Worm (Caenorhabditis elegans) whole organism, L1 larva: Measurements from ENCODE around the gene srw-82.

Experiments
- ama-1 ChIP-seq: fragments of 150-350 bp; optimal IDR thresholded peaks from 2 replicates; lab custom pipeline; 2014
- fkh-10 ChIP-seq: sonication (generic microtip); optimal IDR thresholded peaks from 2 replicates; lab custom pipeline; 2017; ENCODE audit warnings: missing biosample characterization, missing genetic modification reagents, missing genetic modification characterization
- lsy-2 ChIP-seq, 2 experiments: fragments of 150-350 bp; optimal IDR thresholded peaks; 2 replicates each; lab custom pipeline; 2014; ENCODE audit warnings: missing biosample characterization in 2 of 2, missing genetic modification characterization in 2 of 2
- pqm-1 ChIP-seq: sonication (generic microtip); optimal IDR thresholded peaks from 3 replicates; lab custom pipeline; 2017; ENCODE audit warnings: missing biosample characterization, missing genetic modification characterization

DNA sequence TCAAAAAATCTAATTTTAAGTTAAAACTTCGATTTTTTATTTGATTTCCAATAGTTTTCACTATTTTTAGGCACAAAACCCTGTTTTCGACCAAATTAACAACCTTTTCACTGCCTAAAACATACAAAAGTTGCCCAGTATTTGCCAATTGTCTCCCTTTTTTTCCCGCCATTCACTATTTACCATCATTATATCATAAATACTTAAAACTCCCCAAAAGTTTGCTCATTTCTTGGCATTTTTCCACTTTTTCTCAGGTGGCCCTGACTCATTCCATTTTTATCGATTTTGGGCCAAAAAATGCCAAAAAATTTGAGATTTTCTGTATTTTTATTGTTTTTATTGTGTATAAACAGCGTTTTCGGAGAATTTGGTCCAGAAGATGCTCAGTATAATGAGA is 17.5 kb upstream of the srw-82 start, which contains the start of gene txt-8:
- TF ChIP-seq fkh-10 (GFP tag; lab: Kevin White, UChicago) = no peak
- TF ChIP-seq ama-1 (lab: Kevin White, UChicago) = no peak
- no peak for TF ChIP-seq lsy-2 (tag; optimal IDR thresholded peaks at IDR 0.05; lab: Kevin White, UChicago)
- TF ChIP-seq pqm-1 = no peak
